Worm (Caenorhabditis elegans) whole organism, late embryonic: ENCODE measurements around the gene grl-14.

ENCODE experiments used
- C08G9.2 ChIP-seq: sonication (generic microtip); optimal IDR thresholded peaks from 2 replicates; lab custom pipeline; 2016; ENCODE audit warnings: mild to moderate bottlenecking, missing genetic modification characterization, moderate library complexity, missing compliant biosample characterization
- F13H6.1 ChIP-seq: sonication (generic microtip); optimal IDR thresholded peaks from 2 replicates; lab custom pipeline; 2016; ENCODE audit warnings: missing genetic modification characterization, missing compliant biosample characterization
- K02D7.2 ChIP-seq: sonication (generic microtip); optimal IDR thresholded peaks from 2 replicates; lab custom pipeline; 2017; ENCODE audit warnings: mild to moderate bottlenecking, missing genetic modification characterization, missing compliant biosample characterization
- K09A11.1 ChIP-seq: sonication (generic microtip); optimal IDR thresholded peaks from 2 replicates; lab custom pipeline; 2017; ENCODE audit warnings: antibody characterized with exemption, mild to moderate bottlenecking, missing genetic modification characterization, missing compliant biosample characterization; ENCODE audit not compliant: insufficient read depth
- T23F11.4 ChIP-seq: fragments of 200-800 bp; sonication (Bioruptor generic); optimal IDR thresholded peaks from 2 replicates; lab custom pipeline; 2018; ENCODE audit warnings: mild to moderate bottlenecking, missing genetic modification characterization, missing compliant biosample characterization
- ahr-1 ChIP-seq: sonication (generic microtip); optimal IDR thresholded peaks from 2 replicates; lab custom pipeline; 2016; ENCODE audit warnings: missing genetic modification characterization, missing compliant biosample characterization
- ama-1 ChIP-seq: fragments of 150-350 bp; optimal IDR thresholded peaks from 2 replicates; lab custom pipeline; 2014
- ceh-14 ChIP-seq: sonication (generic microtip); optimal IDR thresholded peaks from 2 replicates; lab custom pipeline; 2016; ENCODE audit warnings: missing genotype, missing genetic modification characterization, missing compliant biosample characterization
- ceh-19 ChIP-seq: fragments of 200-800 bp; sonication (Bioruptor generic); optimal IDR thresholded peaks from 2 replicates; lab custom pipeline; 2018; ENCODE audit warnings: mild to moderate bottlenecking, missing genetic modification characterization, missing compliant biosample characterization
- ceh-2 ChIP-seq: sonication (generic microtip); optimal IDR thresholded peaks from 2 replicates; lab custom pipeline; 2016; ENCODE audit warnings: missing genotype, missing genetic modification characterization, missing compliant biosample characterization
- ceh-22 ChIP-seq: sonication (generic microtip); optimal IDR thresholded peaks from 2 replicates; lab custom pipeline; 2017; ENCODE audit warnings: missing biosample characterization, missing genetic modification characterization
- ceh-30 ChIP-seq: fragments of 150-350 bp; optimal IDR thresholded peaks from 2 replicates; lab custom pipeline; 2014; ENCODE audit warnings: missing biosample characterization, missing genetic modification characterization
- ceh-45 ChIP-seq: fragments of 200-800 bp; sonication (Bioruptor generic); IDR thresholded peaks from 2 replicates; pipeline ENCODE4 v1.3.6; 2022; ENCODE audit warnings: missing genetic modification reagents, missing genetic modification characterization, missing compliant biosample characterization
- ceh-48 ChIP-seq: sonication (generic microtip); optimal IDR thresholded peaks from 2 replicates; lab custom pipeline; 2016; ENCODE audit warnings: missing genetic modification characterization, inconsistent platforms, missing compliant biosample characterization
- ceh-9 ChIP-seq: sonication (generic microtip); optimal IDR thresholded peaks from 2 replicates; lab custom pipeline; 2016; ENCODE audit warnings: mild to moderate bottlenecking, missing genetic modification characterization, inconsistent platforms, missing compliant biosample characterization
- che-1 ChIP-seq: sonication (generic microtip); optimal IDR thresholded peaks from 2 replicates; lab custom pipeline; 2016; ENCODE audit warnings: mild to moderate bottlenecking, missing genetic modification characterization, missing compliant biosample characterization
- dve-1 ChIP-seq: sonication (generic microtip); optimal IDR thresholded peaks from 2 replicates; lab custom pipeline; 2017; ENCODE audit warnings: antibody characterized with exemption, mild to moderate bottlenecking, missing genetic modification characterization, missing compliant biosample characterization
- elt-4 ChIP-seq: sonication (generic microtip); optimal IDR thresholded peaks from 2 replicates; lab custom pipeline; 2016; ENCODE audit warnings: missing genetic modification characterization, missing compliant biosample characterization
- eyg-1 ChIP-seq: sonication (generic microtip); optimal IDR thresholded peaks from 2 replicates; lab custom pipeline; 2016; ENCODE audit warnings: missing genotype, missing genetic modification characterization, missing compliant biosample characterization
- hlh-13 ChIP-seq: fragments of 200-800 bp; sonication (Bioruptor generic); optimal IDR thresholded peaks from 2 replicates; lab custom pipeline; 2018; ENCODE audit warnings: mild to moderate bottlenecking, missing genetic modification characterization, missing compliant biosample characterization
- hlh-15 ChIP-seq: sonication (generic microtip); optimal IDR thresholded peaks from 2 replicates; lab custom pipeline; 2016; ENCODE audit warnings: missing genetic modification characterization, missing compliant biosample characterization
- hlh-30 ChIP-seq: sonication (generic microtip); optimal IDR thresholded peaks from 2 replicates; lab custom pipeline; 2017; ENCODE audit warnings: antibody characterized with exemption, missing genetic modification characterization, missing compliant biosample characterization; ENCODE audit not compliant: insufficient read depth
- hlh-8 ChIP-seq: sonication (generic microtip); optimal IDR thresholded peaks from 2 replicates; lab custom pipeline; 2016; ENCODE audit warnings: missing genotype, missing genetic modification characterization, missing compliant biosample characterization
- lin-11 ChIP-seq: fragments of 200-800 bp; sonication (Bioruptor generic); optimal IDR thresholded peaks from 2 replicates; lab custom pipeline; 2018; ENCODE audit warnings: mild to moderate bottlenecking, missing genetic modification characterization, missing compliant biosample characterization
- madf-2 ChIP-seq: sonication (generic microtip); optimal IDR thresholded peaks from 2 replicates; lab custom pipeline; 2017; ENCODE audit warnings: missing genetic modification characterization, missing compliant biosample characterization
- npax-4 ChIP-seq: sonication (generic microtip); optimal IDR thresholded peaks from 2 replicates; lab custom pipeline; 2016; ENCODE audit warnings: missing genetic modification characterization, missing compliant biosample characterization
- pag-3 ChIP-seq: sonication (generic microtip); optimal IDR thresholded peaks from 2 replicates; lab custom pipeline; 2016; ENCODE audit warnings: missing compliant biosample characterization, missing genetic modification characterization, borderline replicate concordance
- pat-9 ChIP-seq: fragments of 200-800 bp; sonication (Bioruptor generic); optimal IDR thresholded peaks from 2 replicates; lab custom pipeline; 2018; ENCODE audit warnings: mild to moderate bottlenecking, missing genetic modification characterization, moderate library complexity, missing compliant biosample characterization
- pha-2 ChIP-seq: sonication (generic microtip); optimal IDR thresholded peaks from 2 replicates; lab custom pipeline; 2017; ENCODE audit warnings: mild to moderate bottlenecking, missing genetic modification characterization, missing compliant biosample characterization
- pqm-1 ChIP-seq: sonication (generic microtip); optimal IDR thresholded peaks from 2 replicates; lab custom pipeline; 2016; ENCODE audit warnings: missing genetic modification characterization, missing compliant biosample characterization
- ref-2 ChIP-seq: sonication (generic microtip); optimal IDR thresholded peaks from 2 replicates; lab custom pipeline; 2016; ENCODE audit warnings: missing genetic modification characterization, missing compliant biosample characterization
- rnt-1 ChIP-seq: sonication (generic microtip); optimal IDR thresholded peaks from 2 replicates; lab custom pipeline; 2016; ENCODE audit warnings: missing genetic modification characterization, missing compliant biosample characterization
- sdc-2 ChIP-seq: sonication (generic microtip); optimal IDR thresholded peaks from 2 replicates; lab custom pipeline; 2016; ENCODE audit warnings: missing genotype, missing genetic modification characterization, missing compliant biosample characterization
- sox-2 ChIP-seq: fragments of 200-800 bp; sonication (Bioruptor generic); IDR thresholded peaks from 2 replicates; pipeline ENCODE4 v1.3.6; 2022; ENCODE audit warnings: missing genetic modification reagents, missing genetic modification characterization, missing compliant biosample characterization
- syd-9 ChIP-seq: sonication (generic microtip); optimal IDR thresholded peaks from 2 replicates; lab custom pipeline; 2016; ENCODE audit warnings: mild to moderate bottlenecking, missing genetic modification characterization, moderate library complexity, missing compliant biosample characterization
- tbx-2 ChIP-seq: sonication (generic microtip); optimal IDR thresholded peaks from 2 replicates; lab custom pipeline; 2016; ENCODE audit warnings: missing genetic modification characterization, missing compliant biosample characterization
- tbx-7 ChIP-seq: sonication (generic microtip); optimal IDR thresholded peaks from 2 replicates; lab custom pipeline; 2016; ENCODE audit warnings: missing genotype, missing genetic modification characterization, missing compliant biosample characterization
- unc-3 ChIP-seq, 2 experiments: fragments of 200-800 bp in 1 of 2; sonication (Bioruptor generic) in 1 of 2; sonication (generic microtip) in 1 of 2; conservative IDR thresholded peaks in 1 of 2; optimal IDR thresholded peaks in 1 of 2; 2 replicates each; pipeline versions ENCODE4 v1.3.6 to Lab custom; 2016 to 2022; ENCODE audit warnings: missing compliant biosample characterization in 2 of 2, missing genetic modification characterization in 2 of 2, missing genetic modification reagents in 1 of 2
- unc-42 ChIP-seq: sonication (generic microtip); optimal IDR thresholded peaks from 2 replicates; lab custom pipeline; 2016; ENCODE audit warnings: missing genotype, missing genetic modification characterization, missing compliant biosample characterization
- unc-55 ChIP-seq: sonication (generic microtip); optimal IDR thresholded peaks from 2 replicates; lab custom pipeline; 2017; ENCODE audit warnings: missing biosample characterization, missing genetic modification reagents, missing genetic modification characterization
- unc-86 ChIP-seq: sonication (generic microtip); optimal IDR thresholded peaks from 2 replicates; lab custom pipeline; 2016; ENCODE audit warnings: missing genetic modification characterization, missing compliant biosample characterization
- zip-5 ChIP-seq: sonication (generic microtip); optimal IDR thresholded peaks from 2 replicates; lab custom pipeline; 2016; ENCODE audit warnings: missing genetic modification characterization, missing compliant biosample characterization
- ztf-16 ChIP-seq: sonication (generic microtip); optimal IDR thresholded peaks from 2 replicates; lab custom pipeline; 2017; ENCODE audit warnings: missing genetic modification characterization, missing compliant biosample characterization

grl-14 gene

ce11 chrV:20802906-20803305, 22.5 kb upstream of the grl-14 start, which contains the start of gene Y44A6D.5:
Gene Y44A6D.5, minus strand, starts transcription at chrV:20803006.
- no peak for TF ChIP-seq ceh-2
- no peak for TF ChIP-seq eyg-1
- no peak for TF ChIP-seq ztf-16
- no peak for TF ChIP-seq ceh-22 (tag; lab: Kevin White, UChicago)
- TF ChIP-seq syd-9 (tag; lab: Kevin White, UChicago) = no peak
- no peak for TF ChIP-seq hlh-15 (tag; lab: Kevin White, UChicago)
- TF ChIP-seq ceh-19 = no peak
- TF ChIP-seq unc-55 (GFP tag; lab: Kevin White, UChicago) = no peak

- TF ChIP-seq F13H6.1 (tag; lab: Kevin White, UChicago) (no peak), zip-5 (no peak), sox-2 (GFP tag; lab: Robert Waterston, UW) (no peak), hlh-13 (GFP tag; lab: Kevin White, UChicago) (no peak), ceh-19 (no peak)
- TF ChIP-seq, all 69 proteins: peak for 0
Measured at ce11 chrV:20807038-20807437, 18.3 kb upstream of the grl-14 start, which contains the start of gene Y44A6D.6. Gene Y44A6D.6, plus strand, starts transcription at chrV:20807338.

ce11 chrV:20813646-20814045, 11.7 kb upstream of the grl-14 start:
- TF ChIP-seq unc-42 (tag; lab: Kevin White, UChicago) = peak; percentile 18
- no peak for TF ChIP-seq tbx-2 (tag; lab: Kevin White, UChicago)

ce11 chrV:20814424-20814823, 10.9 kb upstream of the grl-14 start, which contains the start of gene Y44A6D.7:
Gene Y44A6D.7, plus strand, starts transcription at chrV:20814724.
- no peak for TF ChIP-seq ceh-48
- TF ChIP-seq ceh-9 (tag; lab: Kevin White, UChicago) = no peak
- no peak for TF ChIP-seq lin-11 (tag; lab: Kevin White, UChicago)
- no peak for TF ChIP-seq pqm-1 (tag; lab: Kevin White, UChicago)
- TF ChIP-seq ahr-1 (tag; lab: Kevin White, UChicago) = no peak
- no peak for TF ChIP-seq npax-4 (tag; lab: Kevin White, UChicago)
- no peak for TF ChIP-seq tbx-2 (tag; lab: Kevin White, UChicago)
- no peak for TF ChIP-seq zip-5
- TF ChIP-seq ref-2 (tag; lab: Kevin White, UChicago) = no peak
- TF ChIP-seq hlh-30 (tag; lab: Kevin White, UChicago) = no peak
- TF ChIP-seq ceh-14 = no peak
- TF ChIP-seq C08G9.2 (tag; lab: Kevin White, UChicago) = no peak
- no peak for TF ChIP-seq che-1 (tag; lab: Kevin White, UChicago)
- TF ChIP-seq unc-86 (tag; lab: Kevin White, UChicago) = no peak

ce11 chrV:20815842-20816241, 9.5 kb upstream of the grl-14 start, which contains the start of gene sshk-1:
Gene sshk-1, plus strand, starts transcription at chrV:20816142.
- TF ChIP-seq ceh-30 (tag; lab: Kevin White, UChicago) = no peak
- no peak for TF ChIP-seq tbx-7 (tag; lab: Kevin White, UChicago)
- no peak for TF ChIP-seq ama-1 (lab: Kevin White, UChicago)
- no peak for TF ChIP-seq pat-9
- no peak for TF ChIP-seq sdc-2 (tag; lab: Kevin White, UChicago)
- no peak for TF ChIP-seq ceh-19
- TF ChIP-seq K02D7.2 (tag; lab: Kevin White, UChicago) = no peak
- TF ChIP-seq unc-3 (GFP tag; conservative IDR thresholded peaks at IDR 0.05; lab: Robert Waterston, UW) = no peak
- TF ChIP-seq unc-3 (tag; optimal IDR thresholded peaks at IDR 0.05; lab: Kevin White, UChicago) = no peak

- TF ChIP-seq hlh-8 (tag; lab: Kevin White, UChicago) (no peak), ceh-45 (GFP tag; lab: Robert Waterston, UW) (no peak), elt-4 (no peak), ceh-48 (no peak), eyg-1 (no peak), hlh-15 (tag; lab: Kevin White, UChicago) (no peak), T23F11.4 (GFP tag; lab: Kevin White, UChicago) (no peak), K09A11.1 (tag; lab: Kevin White, UChicago) (no peak), che-1 (tag; lab: Kevin White, UChicago) (no peak), sox-2 (GFP tag; lab: Robert Waterston, UW) (no peak), pag-3 (no peak), pha-2 (tag; lab: Kevin White, UChicago) (no peak), rnt-1 (tag; lab: Kevin White, UChicago) (no peak), zip-5 (no peak), dve-1 (tag; lab: Kevin White, UChicago) (no peak), madf-2 (no peak), ceh-9 (tag; lab: Kevin White, UChicago) (no peak)
Measured at ce11 chrV:20820033-20820432, 5.3 kb upstream of the grl-14 start, which contains the start of gene T03D8.6. Gene T03D8.6, minus strand, starts transcription at chrV:20820330.
